Fruit fly (Drosophila melanogaster): Measurements from ENCODE around the gene Cox11.
A peak's percentile ranks its signal among the peaks of the same experiment; 100 is the strongest.

The Cox11 gene

dm6 chr2L:5546518-5547287 lies 19.9 kb downstream of the Cox11 start, which contains the start of gene Oscillin (continued):
- TF ChIP-seq zfh2 (GFP tag; optimal IDR thresholded peaks at IDR 0.05) (no peak), CG15479 (GFP tag; optimal IDR thresholded peaks at IDR 0.05) (no peak), Dek (tag; optimal IDR thresholded peaks at IDR 0.05) (peak; percentile 58), CG4404 (GFP tag; IDR thresholded peaks at IDR 0.05) (peak; percentile 45), CG13287 (GFP tag; IDR thresholded peaks at IDR 0.05; ENCODE audit: partially characterized antibody) (peak; percentile 59), Spps (tag; optimal IDR thresholded peaks at IDR 0.05) (peak; percentile 84), crc (GFP tag; optimal IDR thresholded peaks at IDR 0.05) (peak; percentile 42), CG11504 (tag; optimal IDR thresholded peaks at IDR 0.05) (peak; percentile 88), jing (GFP tag; optimal IDR thresholded peaks at IDR 0.05) (no peak), Oaz (GFP tag; IDR thresholded peaks at IDR 0.05) (no peak; the same call in none of the 2 replicates), ind (GFP tag; optimal IDR thresholded peaks at IDR 0.05) (peak; percentile 71), CG15269 (tag; optimal IDR thresholded peaks at IDR 0.05) (peak; percentile 75), CG30020 (tag; optimal IDR thresholded peaks at IDR 0.05) (peak; percentile 51), wek (GFP tag; optimal IDR thresholded peaks at IDR 0.05) (no peak), CG31441 (GFP tag; IDR thresholded peaks at IDR 0.05) (peak; percentile 92), CG32772 (GFP tag; IDR thresholded peaks at IDR 0.05) (peak; percentile 82), Hmr (GFP tag; optimal IDR thresholded peaks at IDR 0.05) (no peak), CG7839 (tag; optimal IDR thresholded peaks at IDR 0.05) (peak; percentile 88), PHDP (tag; optimal IDR thresholded peaks at IDR 0.05) (no peak), CG13894 (tag; optimal IDR thresholded peaks at IDR 0.05) (peak; percentile 71), CG11696 (GFP tag; IDR thresholded peaks at IDR 0.05) (peak; percentile 60), vvl (GFP tag; IDR thresholded peaks at IDR 0.05) (peak; percentile 94), MBD-R2 (GFP tag; IDR thresholded peaks at IDR 0.05) (peak; percentile 45; the same call in 1 of the 2 replicates), CG42726 (GFP tag; IDR thresholded peaks at IDR 0.05; ENCODE audit: partially characterized antibody) (no peak), tll (GFP tag; optimal IDR thresholded peaks at IDR 0.05) (no peak), slou (GFP tag; optimal IDR thresholded peaks at IDR 0.05) (peak; percentile 62), CG11247 (GFP tag; IDR thresholded peaks at IDR 0.05) (peak; percentile 76), CG33213 (GFP tag; optimal IDR thresholded peaks at IDR 0.05) (peak; percentile 41), CG6854 (GFP tag; optimal IDR thresholded peaks at IDR 0.05) (peak; percentile 58), fd102C (GFP tag; optimal IDR thresholded peaks at IDR 0.05) (no peak), CG10431 (GFP tag; optimal IDR thresholded peaks at IDR 0.05) (peak; percentile 77), Dp (GFP tag; optimal IDR thresholded peaks at IDR 0.05) (no peak), jumu (GFP tag; optimal IDR thresholded peaks at IDR 0.05) (no peak), shn (GFP tag; optimal IDR thresholded peaks at IDR 0.05) (no peak), CG6272 (GFP tag; IDR thresholded peaks at IDR 0.05) (peak; percentile 55; the same call in 1 of the 2 replicates), CG4854 (GFP tag; optimal IDR thresholded peaks at IDR 0.05) (peak; percentile 48), CG8281 (tag; optimal IDR thresholded peaks at IDR 0.05) (peak; percentile 49), jigr1 (GFP tag; IDR thresholded peaks at IDR 0.05) (0 out of 3 replicates have a peak, but pooled peaks have one; percentile 26), run (tag; optimal IDR thresholded peaks at IDR 0.05) (no peak), gsb (GFP tag; IDR thresholded peaks at IDR 0.05) (peak; percentile 66), hth (optimal IDR thresholded peaks at IDR 0.05) (no peak), CG7357 (GFP tag; IDR thresholded peaks at IDR 0.05) (no peak; the same call in 2 of the 3 replicates), CG16863 (GFP tag; optimal IDR thresholded peaks at IDR 0.05) (no peak), Ravus (GFP tag; IDR thresholded peaks at IDR 0.05) (no peak; the same call in 1 of the 2 replicates), mam (GFP tag; optimal IDR thresholded peaks at IDR 0.05) (peak; percentile 41)

All from whole organism, embryonic.